Worm (Caenorhabditis elegans) whole organism, L4/young adult: Measurements from ENCODE around the gene K10C8.4.

Source experiments
- dao-5 ChIP-seq: sonication (generic microtip); optimal IDR thresholded peaks from 2 replicates; lab custom pipeline; 2016; ENCODE audit warnings: missing genotype, missing genetic modification characterization, moderate library complexity, missing compliant biosample characterization
- him-1 ChIP-seq: sonication (generic microtip); optimal IDR thresholded peaks from 2 replicates; lab custom pipeline; 2016; ENCODE audit warnings: missing genotype, missing genetic modification reagents, missing genetic modification characterization, missing compliant biosample characterization

ce11 chrV:12711999-12712398 lies 15.9 kb downstream of the K10C8.4 start, which contains the start of gene R11D1.3:
- no peak for TF ChIP-seq dao-5 (tag; lab: Kevin White, UChicago)
- TF ChIP-seq him-1 (tag; lab: Kevin White, UChicago), result no peak
